Worm (Caenorhabditis elegans) whole organism, L1 larva: ENCODE data around the gene srd-63.

Experiments
- efl-3 ChIP-seq: fragments of 200-800 bp; sonication (Bioruptor generic); optimal IDR thresholded peaks from 2 replicates; lab custom pipeline; 2018; ENCODE audit warnings: mild to moderate bottlenecking, missing genetic modification characterization, missing compliant biosample characterization
- egl-13 ChIP-seq: sonication (generic microtip); optimal IDR thresholded peaks from 2 replicates; lab custom pipeline; 2016; ENCODE audit warnings: missing genotype, missing genetic modification reagents, missing genetic modification characterization, missing compliant biosample characterization
- elt-3 ChIP-seq, 6 experiments: fragments of 150-350 bp in 1 of 6; sonication (generic microtip); optimal IDR thresholded peaks; 2 replicates each; lab custom pipeline; 2017 to 2018; ENCODE audit warnings: missing biosample characterization in 6 of 6, missing genetic modification characterization in 6 of 6, inconsistent platforms in 1 of 6
- fkh-10 ChIP-seq: sonication (generic microtip); optimal IDR thresholded peaks from 2 replicates; lab custom pipeline; 2017; ENCODE audit warnings: missing biosample characterization, missing genetic modification reagents, missing genetic modification characterization
- fos-1 ChIP-seq: fragments of 150-350 bp; optimal IDR thresholded peaks from 2 replicates; lab custom pipeline; 2014; ENCODE audit warnings: missing biosample characterization, missing genetic modification characterization
- mep-1 ChIP-seq: fragments of 150-350 bp; optimal IDR thresholded peaks from 2 replicates; lab custom pipeline; 2014; ENCODE audit warnings: missing biosample characterization, missing genetic modification characterization
- pqm-1 ChIP-seq: sonication (generic microtip); optimal IDR thresholded peaks from 3 replicates; lab custom pipeline; 2017; ENCODE audit warnings: missing biosample characterization, missing genetic modification characterization
- tlp-1 ChIP-seq: fragments of 150-350 bp; optimal IDR thresholded peaks from 2 replicates; lab custom pipeline; 2014; ENCODE audit warnings: missing biosample characterization, missing genetic modification characterization
- unc-62 ChIP-seq: fragments of 150-350 bp; optimal IDR thresholded peaks from 2 replicates; lab custom pipeline; 2014; ENCODE audit warnings: missing biosample characterization, missing genetic modification reagents, missing genetic modification characterization
- zag-1 ChIP-seq: fragments of 150-350 bp; optimal IDR thresholded peaks from 2 replicates; lab custom pipeline; 2014; ENCODE audit warnings: missing biosample characterization, missing genetic modification characterization

ce11 chrV:16356798-16357197 lies 36.8 kb downstream of the srd-63 start:
- TF ChIP-seq unc-62 (no peak), pqm-1 (tag; lab: Kevin White, UChicago) (no peak), elt-3 (tag; optimal IDR thresholded peaks at IDR 0.05; lab: Kevin White, UChicago) (no peak), fkh-10 (GFP tag; lab: Kevin White, UChicago) (no peak), efl-3 (GFP tag; lab: Kevin White, UChicago) (no peak), egl-13 (tag; lab: Kevin White, UChicago) (no peak), fos-1 (tag; lab: Kevin White, UChicago) (no peak), tlp-1 (tag; lab: Kevin White, UChicago) (no peak), mep-1 (tag; lab: Kevin White, UChicago) (no peak), zag-1 (no peak)
